Fruit fly (Drosophila melanogaster): Measurements from ENCODE around the gene CG9948.

Gene CG9948

DNA sequence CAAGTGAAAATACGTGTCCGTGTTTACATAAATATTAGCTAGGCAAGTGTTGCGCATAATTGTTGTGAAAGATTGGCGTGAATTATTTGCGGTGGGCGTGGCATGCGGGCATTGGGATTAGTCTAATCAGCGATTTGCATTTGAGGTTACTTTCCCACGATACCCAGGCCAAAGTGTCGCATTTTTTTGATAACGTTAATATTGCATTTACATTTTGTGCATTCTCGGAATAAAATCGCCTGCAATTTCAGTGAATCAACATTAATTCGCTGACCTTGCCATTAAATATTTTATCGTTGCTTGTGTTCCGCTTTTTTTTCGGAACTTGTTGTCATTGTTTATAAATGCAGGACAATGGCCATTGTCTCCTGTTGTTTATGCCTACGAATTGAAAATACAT is 46.6 kb downstream of the CG9948 start:
- TF ChIP-seq Sp1 (GFP tag; optimal IDR thresholded peaks at IDR 0.05) (no peak), pan (optimal IDR thresholded peaks at IDR 0.05) (no peak), Myc (optimal IDR thresholded peaks at IDR 0.05) (no peak), tai (GFP tag; optimal IDR thresholded peaks at IDR 0.05) (no peak), CrebA (GFP tag; optimal IDR thresholded peaks at IDR 0.05; ENCODE audit: borderline replicate concordance) (no peak), Hr83 (GFP tag; optimal IDR thresholded peaks at IDR 0.05; ENCODE audit: poor library complexity, severe bottlenecking) (no peak), CG32264 (GFP tag; optimal IDR thresholded peaks at IDR 0.05) (no peak), GATAd (GFP tag; optimal IDR thresholded peaks at IDR 0.05) (no peak), woc (GFP tag; optimal IDR thresholded peaks at IDR 0.05) (no peak), jim (GFP tag; optimal IDR thresholded peaks at IDR 0.05) (no peak), dl (GFP tag; optimal IDR thresholded peaks at IDR 0.05; ENCODE audit: insufficient read depth in 1 of 2, partially characterized antibody in 2 of 2) (no peak), OdsH (GFP tag; optimal IDR thresholded peaks at IDR 0.05) (no peak), br (GFP tag; optimal IDR thresholded peaks at IDR 0.05) (no peak), brk (GFP tag; optimal IDR thresholded peaks at IDR 0.05) (no peak)

DNA sequence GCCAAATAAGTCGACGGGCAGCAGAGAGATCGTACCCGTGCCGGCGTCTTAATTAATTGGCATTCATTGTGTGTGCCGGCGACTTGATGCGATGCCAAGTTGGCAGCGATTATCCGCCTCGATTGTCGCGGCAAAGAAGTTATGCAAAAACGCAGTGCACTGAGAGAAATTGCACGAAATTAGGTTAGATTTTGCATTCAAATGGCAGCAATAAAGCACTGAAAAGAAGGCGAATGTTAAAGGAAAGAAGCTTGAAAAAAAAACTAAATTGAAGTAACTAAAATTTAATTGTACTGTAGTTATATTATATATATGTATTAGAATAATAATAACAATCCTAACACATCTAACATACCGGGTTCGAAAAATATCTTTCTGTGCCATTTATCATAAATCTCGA is 47.3 kb downstream of the CG9948 start:
- no peak for TF ChIP-seq Hnf4 (GFP tag; optimal IDR thresholded peaks at IDR 0.05)
- no peak for TF ChIP-seq Myc (optimal IDR thresholded peaks at IDR 0.05)
- TF ChIP-seq Sp1 (GFP tag; optimal IDR thresholded peaks at IDR 0.05): no peak
- no peak for TF ChIP-seq CG32264 (GFP tag; optimal IDR thresholded peaks at IDR 0.05)
- TF ChIP-seq rgr (GFP tag; optimal IDR thresholded peaks at IDR 0.05): no peak
- no peak for TF ChIP-seq Dfd (GFP tag; optimal IDR thresholded peaks at IDR 0.05)
- no peak for TF ChIP-seq N (GFP tag; optimal IDR thresholded peaks at IDR 0.05)
- TF ChIP-seq tai (GFP tag; optimal IDR thresholded peaks at IDR 0.05): no peak
- no peak for TF ChIP-seq brk (GFP tag; optimal IDR thresholded peaks at IDR 0.05)
- no peak for TF ChIP-seq woc (GFP tag; optimal IDR thresholded peaks at IDR 0.05)
- no peak for TF ChIP-seq CrebA (GFP tag; optimal IDR thresholded peaks at IDR 0.05; ENCODE audit: borderline replicate concordance)
- no peak for TF ChIP-seq pan (optimal IDR thresholded peaks at IDR 0.05)
- no peak for TF ChIP-seq Abd-B (GFP tag; optimal IDR thresholded peaks at IDR 0.05)
- TF ChIP-seq h (GFP tag; optimal IDR thresholded peaks at IDR 0.05): no peak
- TF ChIP-seq psq (GFP tag; optimal IDR thresholded peaks at IDR 0.05): no peak
- TF ChIP-seq dl (GFP tag; optimal IDR thresholded peaks at IDR 0.05; ENCODE audit: insufficient read depth in 1 of 2, partially characterized antibody in 2 of 2): no peak

DNA sequence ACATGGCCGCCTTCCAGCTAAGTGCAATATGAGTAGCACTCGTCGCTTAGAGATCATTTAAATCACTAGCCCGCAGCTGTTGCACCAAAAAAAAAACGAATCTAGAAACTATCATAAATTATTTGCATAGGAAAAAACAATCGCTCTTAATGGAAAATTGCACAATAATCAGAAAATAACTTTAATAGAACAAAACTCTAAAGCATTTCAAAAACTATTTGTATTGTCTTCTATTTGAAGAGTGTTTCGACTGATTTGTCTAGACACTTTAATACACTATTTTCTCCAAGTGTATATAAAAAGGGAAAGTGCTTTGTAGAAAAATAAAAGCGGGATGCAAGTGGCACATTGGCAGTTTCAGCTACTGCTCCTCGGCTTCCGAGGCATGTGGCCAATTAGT is 50.6 kb downstream of the CG9948 start:
- TF ChIP-seq Jra (GFP tag; optimal IDR thresholded peaks at IDR 0.05): no peak
- TF ChIP-seq CG32264 (GFP tag; optimal IDR thresholded peaks at IDR 0.05): no peak
- TF ChIP-seq pan (optimal IDR thresholded peaks at IDR 0.05): no peak
- no peak for TF ChIP-seq Abd-B (GFP tag; optimal IDR thresholded peaks at IDR 0.05)
- TF ChIP-seq HLH106 (tag; optimal IDR thresholded peaks at IDR 0.05): no peak
- no peak for TF ChIP-seq br (GFP tag; optimal IDR thresholded peaks at IDR 0.05)
- TF ChIP-seq h (GFP tag; optimal IDR thresholded peaks at IDR 0.05): no peak
- no peak for TF ChIP-seq sv (GFP tag; optimal IDR thresholded peaks at IDR 0.05)
- TF ChIP-seq OdsH (GFP tag; optimal IDR thresholded peaks at IDR 0.05): no peak
- TF ChIP-seq lola (GFP tag; optimal IDR thresholded peaks at IDR 0.05): no peak
- no peak for TF ChIP-seq GATAd (GFP tag; optimal IDR thresholded peaks at IDR 0.05)
- no peak for TF ChIP-seq N (GFP tag; optimal IDR thresholded peaks at IDR 0.05)
- no peak for TF ChIP-seq CG9705 (GFP tag; optimal IDR thresholded peaks at IDR 0.05)
- no peak for TF ChIP-seq Sp1 (GFP tag; optimal IDR thresholded peaks at IDR 0.05)

Measured in whole organism, wandering third instar larva.